Worm (Caenorhabditis elegans) whole organism, L2 larva: ENCODE results near the gene srbc-54.
"Not testable (repeated sequence)": the region's sequence is repeated elsewhere in the genome, so short reads cannot be mapped to it uniquely, and the experiment has no call there.

Source experiments
- C34F6.9 ChIP-seq: fragments of 150-350 bp; optimal IDR thresholded peaks from 2 replicates; lab custom pipeline; 2014; ENCODE audit warnings: missing biosample characterization, missing genetic modification characterization
- F13H6.1 ChIP-seq: sonication (generic microtip); optimal IDR thresholded peaks from 2 replicates; lab custom pipeline; 2016; ENCODE audit warnings: missing genetic modification characterization, missing compliant biosample characterization
- R02D3.7 ChIP-seq: fragments of 150-350 bp; optimal IDR thresholded peaks from 2 replicates; lab custom pipeline; 2014; ENCODE audit warnings: missing biosample characterization, missing genetic modification characterization
- Y55F3AM.14 ChIP-seq: fragments of 200-800 bp; sonication (Bioruptor generic); optimal IDR thresholded peaks from 2 replicates; lab custom pipeline; 2018; ENCODE audit warnings: mild to moderate bottlenecking, missing genetic modification characterization, missing compliant biosample characterization
- ZK546.5 ChIP-seq: sonication (generic microtip); optimal IDR thresholded peaks from 2 replicates; lab custom pipeline; 2017; ENCODE audit warnings: missing biosample characterization, missing genetic modification characterization
- aly-2 ChIP-seq: fragments of 150-350 bp; optimal IDR thresholded peaks from 2 replicates; lab custom pipeline; 2014; ENCODE audit warnings: missing biosample characterization, missing genetic modification characterization
- ama-1 ChIP-seq: fragments of 150-350 bp; optimal IDR thresholded peaks from 2 replicates; lab custom pipeline; 2018; ENCODE audit warnings: inconsistent platforms
- blmp-1 ChIP-seq: sonication (generic microtip); optimal IDR thresholded peaks from 2 replicates; lab custom pipeline; 2017; ENCODE audit warnings: missing genetic modification characterization, mild to moderate bottlenecking, missing compliant biosample characterization, antibody characterized with exemption, moderate library complexity; ENCODE audit not compliant: insufficient read depth
- ceh-16 ChIP-seq: fragments of 150-350 bp; optimal IDR thresholded peaks from 2 replicates; lab custom pipeline; 2014; ENCODE audit warnings: missing biosample characterization, missing genetic modification characterization
- ceh-82 ChIP-seq: fragments of 150-350 bp; optimal IDR thresholded peaks from 2 replicates; lab custom pipeline; 2014; ENCODE audit warnings: missing biosample characterization, missing genetic modification characterization
- dmd-4 ChIP-seq: sonication (generic microtip); optimal IDR thresholded peaks from 2 replicates; lab custom pipeline; 2017; ENCODE audit warnings: missing biosample characterization, missing genetic modification characterization
- egl-27 ChIP-seq: sonication (generic microtip); optimal IDR thresholded peaks from 3 replicates; lab custom pipeline; 2017; ENCODE audit warnings: missing biosample characterization, missing genetic modification reagents, missing genetic modification characterization
- elt-3 ChIP-seq: sonication (generic microtip); optimal IDR thresholded peaks from 2 replicates; lab custom pipeline; 2017; ENCODE audit warnings: missing biosample characterization, missing genetic modification characterization
- fos-1 ChIP-seq: fragments of 150-350 bp; optimal IDR thresholded peaks from 2 replicates; lab custom pipeline; 2014; ENCODE audit warnings: missing biosample characterization, missing genetic modification characterization
- gmeb-1 ChIP-seq: fragments of 150-350 bp; optimal IDR thresholded peaks from 2 replicates; lab custom pipeline; 2014; ENCODE audit warnings: missing biosample characterization, missing genetic modification characterization
- lin-13 ChIP-seq: fragments of 150-350 bp; optimal IDR thresholded peaks from 2 replicates; lab custom pipeline; 2014; ENCODE audit warnings: missing biosample characterization, missing genetic modification reagents, missing genetic modification characterization
- lin-39 ChIP-seq: fragments of 150-350 bp; optimal IDR thresholded peaks from 2 replicates; lab custom pipeline; 2014; ENCODE audit warnings: missing biosample characterization, missing genetic modification reagents, missing genetic modification characterization
- lsy-2 ChIP-seq, 2 experiments: fragments of 150-350 bp in 1 of 2; sonication (generic microtip) in 1 of 2; optimal IDR thresholded peaks; 2 replicates each; lab custom pipeline; 2014 to 2017; ENCODE audit warnings: missing biosample characterization in 2 of 2, missing genetic modification characterization in 2 of 2
- mab-5 ChIP-seq: fragments of 150-350 bp; optimal IDR thresholded peaks from 2 replicates; lab custom pipeline; 2014; ENCODE audit warnings: missing biosample characterization, missing genetic modification characterization
- mbf-1 ChIP-seq: sonication (generic microtip); optimal IDR thresholded peaks from 2 replicates; lab custom pipeline; 2017; ENCODE audit warnings: missing biosample characterization, missing genetic modification characterization
- mdl-1 ChIP-seq, 2 experiments: fragments of 150-350 bp in 1 of 2; sonication (generic microtip) in 1 of 2; optimal IDR thresholded peaks; 2 replicates each; lab custom pipeline; 2017; ENCODE audit warnings: missing biosample characterization in 2 of 2, missing genetic modification characterization in 2 of 2
- nhr-11 ChIP-seq: fragments of 150-350 bp; optimal IDR thresholded peaks from 2 replicates; lab custom pipeline; 2014; ENCODE audit warnings: missing biosample characterization, missing genetic modification characterization
- nhr-12 ChIP-seq: fragments of 150-350 bp; optimal IDR thresholded peaks from 2 replicates; lab custom pipeline; 2014; ENCODE audit warnings: missing biosample characterization, missing genetic modification characterization
- nhr-129 ChIP-seq: fragments of 150-350 bp; optimal IDR thresholded peaks from 2 replicates; lab custom pipeline; 2014; ENCODE audit warnings: missing biosample characterization, missing genetic modification characterization
- nhr-21 ChIP-seq: fragments of 150-350 bp; optimal IDR thresholded peaks from 2 replicates; lab custom pipeline; 2014; ENCODE audit warnings: missing biosample characterization, missing genetic modification characterization
- nhr-23 ChIP-seq: fragments of 150-350 bp; optimal IDR thresholded peaks from 2 replicates; lab custom pipeline; 2014; ENCODE audit warnings: missing biosample characterization, missing genetic modification reagents, missing genetic modification characterization
- nhr-77 ChIP-seq: fragments of 150-350 bp; optimal IDR thresholded peaks from 2 replicates; lab custom pipeline; 2014; ENCODE audit warnings: missing biosample characterization, missing genetic modification characterization
- peb-1 ChIP-seq: fragments of 150-350 bp; optimal IDR thresholded peaks from 2 replicates; lab custom pipeline; 2014; ENCODE audit warnings: missing biosample characterization, missing genetic modification characterization
- skn-1 ChIP-seq: sonication (generic microtip); optimal IDR thresholded peaks from 2 replicates; lab custom pipeline; 2017; ENCODE audit warnings: missing biosample characterization, missing genetic modification characterization
- sma-3 ChIP-seq: sonication (generic microtip); optimal IDR thresholded peaks from 2 replicates; lab custom pipeline; 2016; ENCODE audit warnings: missing genetic modification reagents, missing genetic modification characterization, missing compliant biosample characterization
- sma-9 ChIP-seq, 2 experiments: fragments of 150-350 bp in 1 of 2; sonication (generic microtip) in 1 of 2; optimal IDR thresholded peaks; 2 replicates each; lab custom pipeline; 2014 to 2016; ENCODE audit warnings: missing genetic modification characterization in 2 of 2, mild to moderate bottlenecking in 1 of 2, missing biosample characterization in 1 of 2, missing compliant biosample characterization in 1 of 2, missing genetic modification reagents in 1 of 2, moderate library complexity in 1 of 2
- snpc-4 ChIP-seq: fragments of 150-350 bp; optimal IDR thresholded peaks from 2 replicates; lab custom pipeline; 2014; ENCODE audit warnings: missing biosample characterization, missing genetic modification characterization
- unc-39 ChIP-seq: fragments of 150-350 bp; optimal IDR thresholded peaks from 2 replicates; lab custom pipeline; 2014; ENCODE audit warnings: missing biosample characterization, missing genetic modification characterization
- unc-55 ChIP-seq: fragments of 150-350 bp; sonication (generic microtip); optimal IDR thresholded peaks from 3 replicates; lab custom pipeline; 2014; ENCODE audit warnings: missing biosample characterization, missing genetic modification reagents, missing genetic modification characterization
- unc-62 ChIP-seq: fragments of 150-350 bp; optimal IDR thresholded peaks from 2 replicates; lab custom pipeline; 2014; ENCODE audit warnings: missing biosample characterization, missing genetic modification reagents, missing genetic modification characterization
- zag-1 ChIP-seq: fragments of 150-350 bp; optimal IDR thresholded peaks from 2 replicates; lab custom pipeline; 2014; ENCODE audit warnings: missing biosample characterization, missing genetic modification characterization
- ztf-1 ChIP-seq: fragments of 200-800 bp; sonication (Bioruptor generic); conservative IDR thresholded peaks from 2 replicates; pipeline ENCODE4 v1.3.6; 2022; ENCODE audit warnings: missing genetic modification characterization, missing compliant biosample characterization
- ztf-11 ChIP-seq: sonication (generic microtip); optimal IDR thresholded peaks from 2 replicates; lab custom pipeline; 2017; ENCODE audit warnings: missing biosample characterization, missing genetic modification characterization

srbc-54 gene

DNA sequence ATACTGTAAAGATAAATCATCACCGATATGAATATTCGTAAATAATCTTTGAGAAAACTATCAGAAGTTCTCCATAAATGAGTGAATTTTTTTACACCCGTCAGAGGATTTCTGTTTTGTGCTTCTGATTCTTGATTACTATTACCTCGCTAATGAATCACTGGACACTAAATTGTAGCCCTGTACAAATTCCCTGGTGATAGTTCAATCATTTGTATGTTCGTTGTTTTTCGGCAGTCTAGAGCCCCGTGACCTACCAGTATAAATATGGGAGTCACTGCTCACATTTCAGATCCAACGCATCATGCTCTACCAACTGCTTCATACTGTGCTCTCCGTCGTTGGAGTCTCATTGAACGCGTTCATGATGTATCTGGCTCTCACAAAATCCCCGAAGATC, 30.4 kb downstream of the srbc-54 start, which contains the start of gene srd-27:
Gene srd-27, plus strand, starts transcription at position 301 of the 400 bp plus-strand sequence.
- TF ChIP-seq ztf-11; unc-39; skn-1 (tag; lab: Kevin White, UChicago): not testable (repeated sequence)

DNA sequence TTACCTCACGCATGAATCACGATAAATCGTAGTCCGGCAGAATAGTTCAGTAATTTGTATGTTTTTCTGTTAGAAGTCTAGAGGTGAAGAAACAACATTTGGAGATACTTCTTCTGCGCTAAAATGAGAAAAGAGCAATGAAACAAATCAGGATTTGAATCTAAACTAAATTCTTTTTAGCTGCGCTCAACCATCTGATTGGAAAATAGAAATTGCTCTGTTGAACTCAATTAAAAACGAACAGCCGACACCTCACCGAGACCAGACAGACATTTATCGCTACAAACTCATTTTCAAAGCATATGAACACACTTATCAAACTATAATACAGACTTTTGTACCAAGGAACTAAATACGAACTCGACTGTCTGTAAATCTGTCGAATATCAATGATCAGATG, 30.9 kb downstream of the srbc-54 start, which contains the start of gene T26E4.9:
Gene T26E4.9, minus strand, starts transcription at position 101 of the 400 bp plus-strand sequence.
- not testable (repeated sequence) for TF ChIP-seq ztf-1 (GFP tag; lab: Robert Waterston, UW); ama-1 (lab: Kevin White, UChicago); nhr-23 (tag; lab: Kevin White, UChicago)

- no peak for TF ChIP-seq ztf-1 (GFP tag; lab: Robert Waterston, UW)
- no peak for TF ChIP-seq ztf-11
- no peak for TF ChIP-seq Y55F3AM.14 (GFP tag; lab: Kevin White, UChicago)
- TF ChIP-seq ZK546.5 (tag; lab: Kevin White, UChicago) = no peak
- no peak for TF ChIP-seq skn-1 (tag; lab: Kevin White, UChicago)
- no peak for TF ChIP-seq nhr-12 (tag; lab: Kevin White, UChicago)
- no peak for TF ChIP-seq ama-1 (lab: Kevin White, UChicago)
- TF ChIP-seq C34F6.9 (tag; lab: Kevin White, UChicago) = no peak
- TF ChIP-seq mbf-1 (tag; lab: Kevin White, UChicago) = no peak
- no peak for TF ChIP-seq elt-3 (tag; lab: Kevin White, UChicago)
- no peak for TF ChIP-seq R02D3.7
- no peak for TF ChIP-seq nhr-77 (tag; lab: Kevin White, UChicago)
- TF ChIP-seq zag-1 (tag; lab: Kevin White, UChicago) = no peak
- no peak for TF ChIP-seq ceh-82 (tag; lab: Kevin White, UChicago)
- no peak for TF ChIP-seq nhr-129 (tag; lab: Kevin White, UChicago)
- no peak for TF ChIP-seq lin-39 (tag; lab: Kevin White, UChicago)
- no peak for TF ChIP-seq ceh-16 (tag; lab: Kevin White, UChicago)
- TF ChIP-seq unc-55 (GFP tag; lab: Kevin White, UChicago) = no peak
These were observed 35.4 kb downstream of the srbc-54 start, which contains the start of gene T26E4.10 for ce11 chrV:15798108-15798507. Gene T26E4.10, minus strand, starts transcription at chrV:15798208.

ce11 chrV:15796087-15796486, 37.4 kb downstream of the srbc-54 start, which contains the start of gene nhr-223:
Gene nhr-223, plus strand, starts transcription at chrV:15796387.
- no peak for TF ChIP-seq lin-13 (GFP tag; lab: Kevin White, UChicago)
- TF ChIP-seq C34F6.9 (tag; lab: Kevin White, UChicago) = no peak
- TF ChIP-seq nhr-11 (tag; lab: Kevin White, UChicago) = no peak
- no peak for TF ChIP-seq aly-2 (tag; lab: Kevin White, UChicago)
- TF ChIP-seq egl-27 (tag; lab: Kevin White, UChicago) = no peak
- TF ChIP-seq fos-1 (tag; lab: Kevin White, UChicago) = no peak
- TF ChIP-seq skn-1 (tag; lab: Kevin White, UChicago) = no peak
- TF ChIP-seq ztf-11 = no peak
- no peak for TF ChIP-seq ceh-16 (tag; lab: Kevin White, UChicago)
- TF ChIP-seq mab-5 (tag; lab: Kevin White, UChicago) = no peak
- TF ChIP-seq nhr-77 (tag; lab: Kevin White, UChicago) = no peak

DNA sequence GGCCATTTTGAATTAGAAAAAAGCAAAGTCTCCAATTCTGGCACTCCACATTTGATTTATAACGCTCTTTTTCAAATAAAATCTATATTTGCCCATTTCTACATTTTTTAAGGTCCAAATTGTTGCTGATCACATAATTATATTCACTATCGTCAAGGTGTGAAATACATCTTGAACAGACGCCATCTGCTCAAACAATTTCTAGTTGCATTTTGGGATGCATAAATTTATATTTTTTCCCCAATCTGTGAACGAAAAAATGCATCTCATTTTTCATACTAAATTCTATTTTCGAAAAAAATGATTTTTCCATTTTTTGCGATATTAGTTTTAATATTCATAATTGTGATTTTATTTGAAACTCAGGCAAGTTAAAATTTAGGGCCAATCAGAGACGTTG, 40.3 kb downstream of the srbc-54 start, which contains the start of gene T26E4.7:
Gene T26E4.7, plus strand, starts transcription at position 301 of the 400 bp plus-strand sequence.
- TF ChIP-seq lsy-2 (tag; optimal IDR thresholded peaks at IDR 0.05; lab: Kevin White, UChicago) (no peak), C34F6.9 (tag; lab: Kevin White, UChicago) (no peak), sma-3 (no peak), peb-1 (no peak), ama-1 (lab: Kevin White, UChicago) (no peak), ceh-82 (tag; lab: Kevin White, UChicago) (no peak), aly-2 (tag; lab: Kevin White, UChicago) (no peak), blmp-1 (no peak), elt-3 (tag; lab: Kevin White, UChicago) (no peak), nhr-21 (tag; lab: Kevin White, UChicago) (no peak)
- TF ChIP-seq, all 48 proteins: peak for 0

DNA sequence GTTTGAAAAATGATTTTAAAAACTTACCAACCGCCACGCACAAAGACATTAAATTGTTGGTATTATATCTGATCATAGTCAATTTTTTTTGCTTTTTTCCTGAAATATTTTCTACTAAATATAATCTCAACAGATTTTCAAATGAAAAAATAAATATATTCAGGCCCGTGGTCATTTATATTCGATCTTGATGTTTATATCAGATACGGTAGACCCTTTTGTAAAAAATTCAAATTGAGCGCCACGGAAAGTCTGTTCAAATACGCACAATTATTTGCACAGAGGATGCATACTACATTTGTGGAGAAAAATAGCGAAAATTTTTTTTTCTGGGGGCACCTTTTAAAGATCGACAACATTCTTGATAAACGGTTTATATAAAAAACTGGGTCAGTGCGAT, 41.1 kb downstream of the srbc-54 start, which contains the start of gene T26E4.4:
Gene T26E4.4, minus strand, starts transcription at position 101 of the 400 bp plus-strand sequence.
- TF ChIP-seq gmeb-1 (tag; lab: Kevin White, UChicago) (no peak), lsy-2 (tag; optimal IDR thresholded peaks at IDR 0.05; lab: Kevin White, UChicago) (no peak), ztf-11 (no peak), sma-3 (no peak), mdl-1 (tag; optimal IDR thresholded peaks at IDR 0.05; lab: Kevin White, UChicago) (no peak), mab-5 (tag; lab: Kevin White, UChicago) (no peak), unc-55 (GFP tag; lab: Kevin White, UChicago) (no peak), unc-62 (GFP tag; lab: Kevin White, UChicago) (no peak), Y55F3AM.14 (GFP tag; lab: Kevin White, UChicago) (no peak), dmd-4 (tag; lab: Kevin White, UChicago) (no peak), nhr-77 (tag; lab: Kevin White, UChicago) (no peak), peb-1 (no peak), snpc-4 (no peak), F13H6.1 (tag; lab: Kevin White, UChicago) (no peak), sma-9 (GFP tag; optimal IDR thresholded peaks at IDR 0.05; lab: Kevin White, UChicago) (no peak), sma-9 (tag; optimal IDR thresholded peaks at IDR 0.05; lab: Kevin White, UChicago) (no peak), nhr-23 (tag; lab: Kevin White, UChicago) (no peak)
